Worm (Caenorhabditis elegans) whole organism, L4/young adult: Measurements from ENCODE around the gene dcaf-13.

Source experiments
- W03F9.2 ChIP-seq: fragments of 150-350 bp; optimal IDR thresholded peaks from 2 replicates; lab custom pipeline; 2014; ENCODE audit warnings: missing biosample characterization, missing genetic modification characterization
- dao-5 ChIP-seq: sonication (generic microtip); optimal IDR thresholded peaks from 2 replicates; lab custom pipeline; 2016; ENCODE audit warnings: missing genotype, missing genetic modification characterization, moderate library complexity, missing compliant biosample characterization
- him-1 ChIP-seq: sonication (generic microtip); optimal IDR thresholded peaks from 2 replicates; lab custom pipeline; 2016; ENCODE audit warnings: missing genotype, missing genetic modification reagents, missing genetic modification characterization, missing compliant biosample characterization

The dcaf-13 gene

DNA sequence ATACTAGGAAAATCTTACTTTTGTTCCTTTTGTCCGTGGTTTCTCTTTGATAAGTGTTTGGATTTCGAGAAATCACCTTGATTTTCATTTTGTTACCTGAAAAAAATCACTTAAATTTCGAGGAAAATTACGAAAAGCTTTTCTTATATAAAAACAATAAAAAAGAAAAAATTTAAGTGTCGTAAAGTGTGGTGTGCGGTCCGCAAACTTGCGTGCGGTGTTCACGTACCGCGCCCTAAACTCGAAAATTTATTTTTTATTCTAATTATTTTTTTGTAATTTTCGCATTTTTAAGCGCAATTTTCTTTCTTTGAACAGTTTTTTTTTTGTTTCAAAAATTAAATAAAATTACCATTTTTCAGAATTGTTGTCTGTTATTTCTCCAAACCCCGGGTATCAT is at the start of gene dcaf-13, which contains the start of gene toe-1:
Gene dcaf-13 (minus strand): TSS at position 96 of the 400 bp plus-strand sequence.
Gene toe-1 (plus strand): TSS at position 361 of the 400 bp plus-strand sequence.
- no peak for TF ChIP-seq dao-5 (tag; lab: Kevin White, UChicago)
- TF ChIP-seq W03F9.2 (tag; lab: Kevin White, UChicago), result peak; percentile 30

DNA sequence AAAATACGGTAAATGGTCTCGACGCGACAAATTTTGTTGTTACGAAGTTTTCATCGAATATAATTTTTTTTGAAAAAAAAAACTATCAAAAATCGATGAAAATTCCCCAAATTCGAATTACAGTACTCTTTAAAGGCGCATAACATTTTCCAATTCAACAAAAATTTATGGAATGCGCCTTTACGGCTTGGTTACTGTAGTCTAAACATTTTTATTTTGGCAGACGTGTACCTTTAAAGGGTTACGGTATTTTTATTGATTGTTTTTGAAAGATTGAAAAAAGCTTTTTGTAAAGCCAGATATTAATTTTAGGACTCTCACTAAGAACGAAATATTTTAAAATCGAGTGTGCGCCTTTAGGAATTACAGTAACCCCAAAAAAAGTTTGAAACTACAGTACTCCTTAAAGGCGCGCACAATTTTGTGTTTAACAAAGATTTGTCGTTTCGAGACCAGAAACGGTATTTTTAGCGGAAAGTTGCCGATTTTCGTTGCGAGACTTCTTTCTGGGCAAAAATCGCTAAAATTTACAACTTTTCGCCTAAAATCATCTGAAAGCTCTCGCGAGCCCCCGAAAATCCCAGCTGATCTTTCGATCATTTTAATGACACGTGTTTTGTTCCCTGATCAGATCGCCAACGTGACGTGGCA is 49.4 kb upstream of the dcaf-13 start:
- TF ChIP-seq W03F9.2 (tag; lab: Kevin White, UChicago) (no peak), him-1 (tag; lab: Kevin White, UChicago) (no peak), dao-5 (tag; lab: Kevin White, UChicago) (no peak)

DNA sequence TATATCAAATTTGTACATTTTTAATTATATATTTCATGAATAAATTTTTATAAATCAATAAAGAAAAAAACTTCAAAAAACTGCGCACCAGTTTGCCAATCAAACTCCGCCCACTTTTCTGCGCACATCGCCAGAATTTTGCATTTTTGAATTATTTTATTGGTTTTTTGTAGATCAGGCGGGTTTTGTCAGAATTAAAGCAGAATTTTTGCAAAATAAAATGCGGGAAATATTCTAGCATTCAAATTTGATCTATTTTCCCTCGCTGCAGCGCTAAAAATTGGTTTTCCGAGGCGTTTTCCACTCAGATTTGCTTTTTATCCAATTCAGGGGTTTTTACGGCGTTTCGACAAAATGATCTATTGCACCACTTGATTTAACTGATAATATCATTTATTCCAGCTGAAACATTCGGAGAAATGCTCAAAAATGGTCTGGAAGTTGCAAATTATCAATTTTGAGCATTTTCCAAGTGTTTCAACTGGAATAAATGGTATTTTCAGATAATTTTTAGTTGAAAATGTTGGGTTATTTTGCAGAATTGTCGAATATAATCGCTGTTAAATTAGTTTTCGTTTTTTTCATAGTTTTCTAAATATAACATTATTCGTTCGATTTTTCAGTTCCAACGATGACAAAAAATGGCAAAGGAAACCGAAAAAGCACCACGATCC is 46.4 kb upstream of the dcaf-13 start, which contains the start of gene W06B4.1:
Gene W06B4.1 (plus strand): TSS at position 624 of the 674 bp plus-strand sequence.
- no peak for TF ChIP-seq W03F9.2 (tag; lab: Kevin White, UChicago)

DNA sequence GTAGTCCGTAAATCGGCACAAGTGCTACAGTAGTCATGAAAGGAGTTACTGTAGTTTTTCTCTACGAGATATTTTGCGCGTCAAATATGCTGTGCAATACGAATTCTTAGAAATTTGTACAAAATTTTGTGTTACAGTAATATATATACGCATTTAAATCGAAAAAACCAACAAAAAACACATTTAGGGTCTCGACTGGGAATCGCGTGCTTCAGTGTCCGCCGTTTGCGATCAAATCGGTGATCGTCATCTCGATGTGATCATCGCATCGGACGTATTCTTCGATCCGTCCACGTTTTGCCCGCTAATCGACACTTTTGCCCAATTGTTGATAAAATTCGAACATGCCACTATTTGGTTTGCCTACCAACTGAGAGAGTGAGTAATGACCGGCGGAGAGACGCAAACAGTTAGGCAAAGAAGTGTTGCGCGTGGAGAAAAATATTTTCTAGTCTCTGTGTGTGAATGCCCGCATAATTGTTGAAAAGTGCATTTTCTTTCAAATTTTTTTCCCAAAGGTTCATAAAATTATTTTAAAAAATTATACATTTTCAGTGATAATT is 44.3 kb upstream of the dcaf-13 start:
- TF ChIP-seq W03F9.2 (tag; lab: Kevin White, UChicago) (no peak), him-1 (tag; lab: Kevin White, UChicago) (no peak), dao-5 (tag; lab: Kevin White, UChicago) (no peak)

DNA sequence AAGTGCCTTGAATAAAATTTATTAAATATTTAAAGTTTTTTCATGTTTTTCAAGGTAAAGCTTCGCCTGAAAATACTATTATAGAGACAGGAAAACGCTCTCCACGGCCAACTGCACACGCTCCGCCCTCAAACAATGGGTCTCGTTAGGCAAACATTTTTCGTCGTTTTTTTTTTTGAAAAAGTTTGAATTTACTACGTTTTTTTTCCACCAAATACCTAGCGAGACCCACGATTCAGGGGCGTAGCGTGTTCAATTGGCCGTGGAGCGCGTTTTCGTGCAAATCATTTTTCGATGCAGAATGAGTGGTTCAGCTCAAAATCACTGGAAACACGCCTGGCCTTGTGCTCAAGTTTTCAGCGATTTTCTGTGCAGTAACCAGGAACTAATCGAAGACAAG is 43.2 kb upstream of the dcaf-13 start, which contains the start of gene W06B4.2:
Gene W06B4.2 (plus strand): TSS at position 301 of the 400 bp plus-strand sequence.
- no peak for TF ChIP-seq W03F9.2 (tag; lab: Kevin White, UChicago)
- no peak for TF ChIP-seq him-1 (tag; lab: Kevin White, UChicago)
- no peak for TF ChIP-seq dao-5 (tag; lab: Kevin White, UChicago)

DNA sequence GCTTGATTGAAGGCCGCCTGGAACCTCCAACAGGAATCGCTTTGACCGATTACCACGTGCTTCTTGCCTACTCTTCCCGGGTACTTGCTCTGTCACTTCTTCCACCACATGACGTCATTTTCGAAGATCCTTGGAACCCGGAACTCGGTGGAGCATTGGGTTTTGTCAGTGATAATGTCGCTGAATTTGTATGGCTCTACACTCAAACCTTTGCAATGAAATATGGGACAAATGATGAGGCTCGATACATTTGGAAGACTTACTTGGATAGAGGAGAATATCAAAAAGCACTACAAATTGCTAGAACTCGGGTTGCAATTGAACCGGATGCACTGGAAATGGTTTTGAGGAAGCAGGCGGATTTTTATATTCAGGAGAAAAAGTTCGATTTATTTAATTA is 38.1 kb upstream of the dcaf-13 start:
- no peak for TF ChIP-seq W03F9.2 (tag; lab: Kevin White, UChicago)
- no peak for TF ChIP-seq dao-5 (tag; lab: Kevin White, UChicago)
- TF ChIP-seq him-1 (tag; lab: Kevin White, UChicago), result no peak

DNA sequence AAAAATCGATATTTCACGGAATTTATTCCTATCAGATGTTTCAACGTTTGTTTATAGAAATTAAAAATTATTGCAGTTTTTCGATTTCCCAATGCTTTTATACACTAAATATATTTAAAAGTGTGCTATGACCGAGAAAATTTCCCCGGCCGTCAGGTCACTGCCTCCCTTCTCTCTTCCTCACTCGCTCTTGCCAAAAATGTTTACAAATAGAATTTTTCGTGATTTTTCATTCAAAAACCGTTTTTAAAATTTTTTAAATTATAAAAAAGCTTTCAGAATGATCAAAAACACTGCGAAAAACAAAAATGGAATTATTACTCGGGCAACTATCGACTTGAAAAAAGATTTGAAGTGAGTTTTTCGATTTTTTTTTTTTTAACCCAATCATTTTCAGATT is 36.1 kb upstream of the dcaf-13 start, which contains the start of the genes T12C9.7 and vps-18:
Gene T12C9.7 (minus strand): TSS at position 101 of the 400 bp plus-strand sequence.
Gene vps-18 (plus strand): TSS at position 280 of the 400 bp plus-strand sequence.
- no peak for TF ChIP-seq dao-5 (tag; lab: Kevin White, UChicago)
- no peak for TF ChIP-seq him-1 (tag; lab: Kevin White, UChicago)
- TF ChIP-seq W03F9.2 (tag; lab: Kevin White, UChicago), result no peak

DNA sequence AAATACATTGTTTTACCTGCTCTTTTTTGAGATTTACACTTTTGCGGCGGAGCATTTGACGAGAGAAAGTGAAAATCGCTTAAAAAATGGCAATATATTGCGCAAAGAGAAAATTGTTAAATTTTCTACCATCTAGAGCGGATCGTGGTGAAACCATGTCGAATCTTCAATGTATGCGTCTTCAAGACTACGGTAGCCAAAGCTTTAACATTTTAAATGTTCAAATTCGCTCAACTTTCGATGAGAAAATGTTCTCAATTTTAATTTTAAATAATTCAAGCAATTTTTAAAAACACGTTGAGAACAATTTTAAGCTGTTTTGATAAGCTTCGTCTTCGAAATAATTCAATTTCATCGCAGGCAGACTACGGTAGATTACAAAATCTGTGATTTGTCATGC is 35.6 kb upstream of the dcaf-13 start:
- TF ChIP-seq W03F9.2 (tag; lab: Kevin White, UChicago) (no peak), him-1 (tag; lab: Kevin White, UChicago) (no peak), dao-5 (tag; lab: Kevin White, UChicago) (no peak)

DNA sequence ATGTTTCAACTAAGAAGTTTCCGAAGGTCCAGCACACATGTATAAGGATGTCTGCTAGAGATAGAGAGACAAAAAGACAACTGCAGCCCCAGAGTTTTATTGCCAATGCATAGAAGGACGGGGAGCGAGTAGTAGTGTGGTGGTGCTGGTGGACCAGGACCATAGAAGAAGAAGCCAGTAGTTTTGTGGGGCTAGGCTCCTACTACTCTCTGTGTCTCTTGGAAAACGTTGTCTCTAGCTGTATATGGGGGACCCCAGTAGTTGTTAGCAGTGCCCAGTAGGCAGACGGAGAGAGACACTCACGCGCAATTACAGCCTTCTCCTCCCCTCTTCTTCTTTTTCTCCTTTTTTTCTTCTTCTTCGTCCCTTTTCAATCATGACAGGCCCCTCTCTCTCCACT is 31.3 kb upstream of the dcaf-13 start:
- TF ChIP-seq W03F9.2 (tag; lab: Kevin White, UChicago), result no peak
- no peak for TF ChIP-seq dao-5 (tag; lab: Kevin White, UChicago)
- TF ChIP-seq him-1 (tag; lab: Kevin White, UChicago), result peak; percentile 80

DNA sequence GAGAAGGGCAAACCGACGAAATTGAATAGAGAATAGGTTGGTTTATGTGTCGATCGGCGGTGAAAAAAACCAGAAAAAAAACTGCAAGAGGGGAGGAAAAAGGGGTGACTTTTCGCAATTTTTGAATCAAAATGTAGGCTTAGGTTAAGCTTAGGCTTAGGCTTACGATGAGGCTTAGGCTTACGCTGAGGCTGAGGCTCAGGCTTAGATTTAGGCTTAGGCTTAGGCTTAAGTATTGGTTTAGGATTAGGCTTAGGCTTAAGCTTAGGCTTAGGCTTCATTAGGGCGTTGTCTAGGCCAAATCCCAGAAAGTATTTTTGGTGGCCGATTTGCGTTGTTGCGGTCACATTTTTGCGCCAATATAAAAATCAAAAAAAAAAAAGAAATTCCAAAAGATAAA is 30.1 kb upstream of the dcaf-13 start:
- TF ChIP-seq dao-5 (tag; lab: Kevin White, UChicago) (no peak), W03F9.2 (tag; lab: Kevin White, UChicago) (no peak), him-1 (tag; lab: Kevin White, UChicago) (no peak)

DNA sequence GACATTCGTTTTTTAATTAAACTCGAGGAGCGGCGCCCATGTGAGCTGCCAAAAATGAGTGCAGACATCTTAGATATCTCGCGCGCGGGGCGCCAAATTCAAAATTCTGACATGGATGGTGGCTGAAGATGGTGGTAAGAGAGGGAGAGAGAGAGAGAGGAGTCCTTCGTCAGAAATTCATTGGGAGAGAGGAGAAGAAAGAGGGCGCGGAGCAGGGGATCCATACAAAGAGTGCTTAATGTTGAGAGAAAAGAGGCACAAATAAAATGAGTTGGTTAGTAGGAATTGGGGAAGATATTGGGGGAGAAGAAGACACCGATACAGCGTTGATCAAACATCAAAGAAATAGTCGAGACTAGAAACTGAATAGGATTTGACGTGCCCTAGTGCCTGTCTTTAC is 28.8 kb upstream of the dcaf-13 start:
- TF ChIP-seq him-1 (tag; lab: Kevin White, UChicago), result no peak
- no peak for TF ChIP-seq dao-5 (tag; lab: Kevin White, UChicago)
- no peak for TF ChIP-seq W03F9.2 (tag; lab: Kevin White, UChicago)

DNA sequence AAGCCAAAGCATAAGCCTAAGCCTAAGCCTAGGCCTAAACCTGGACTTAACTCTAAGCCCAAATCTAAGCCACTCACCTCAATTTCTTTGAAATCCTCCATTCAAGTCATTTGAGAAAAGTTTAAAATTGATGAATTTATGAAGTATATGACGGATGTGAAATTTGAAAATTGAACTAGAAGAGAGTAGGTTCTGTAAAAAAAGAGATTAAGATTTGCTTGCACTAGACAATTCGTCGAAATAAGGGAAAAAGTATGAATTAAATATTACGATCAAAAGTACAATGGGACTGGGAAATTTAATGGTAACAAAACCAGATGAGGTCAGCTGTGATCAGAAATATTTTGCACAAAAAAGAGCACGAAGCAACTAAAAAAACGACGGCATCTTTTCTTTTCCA is 28.3 kb upstream of the dcaf-13 start, which contains the start of gene twk-2:
Gene twk-2 (minus strand): TSS at position 101 of the 400 bp plus-strand sequence.
- TF ChIP-seq him-1 (tag; lab: Kevin White, UChicago) (no peak), dao-5 (tag; lab: Kevin White, UChicago) (no peak), W03F9.2 (tag; lab: Kevin White, UChicago) (no peak)

DNA sequence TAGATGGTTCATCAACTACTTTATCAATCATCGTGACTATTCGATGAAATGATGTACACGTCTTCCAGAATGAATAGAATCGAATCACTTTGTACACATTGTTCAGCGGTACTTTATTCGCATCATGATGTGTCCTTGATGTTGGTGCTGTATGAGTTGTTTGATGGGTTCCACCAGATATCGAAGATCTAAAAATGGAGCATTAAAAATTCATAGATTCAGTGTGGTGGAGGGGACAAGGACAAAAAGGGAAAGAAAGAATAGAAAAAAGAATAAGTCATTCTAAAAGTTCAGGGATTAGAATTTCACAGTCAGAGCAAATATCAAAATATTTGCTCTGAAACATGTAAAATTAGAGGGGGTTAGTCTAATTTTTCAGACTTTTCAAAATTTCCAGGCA is 20.1 kb upstream of the dcaf-13 start:
- TF ChIP-seq him-1 (tag; lab: Kevin White, UChicago) (no peak), dao-5 (tag; lab: Kevin White, UChicago) (no peak), W03F9.2 (tag; lab: Kevin White, UChicago) (no peak)
